Worm (Caenorhabditis elegans) whole organism, L3 larva: ENCODE measurements around the gene H03E18.1.

Experiments used
- egl-27 ChIP-seq: sonication (generic microtip); optimal IDR thresholded peaks from 4 replicates; lab custom pipeline; 2017; ENCODE audit warnings: missing biosample characterization, missing genetic modification reagents, missing genetic modification characterization
- fos-1 ChIP-seq: fragments of 150-350 bp; optimal IDR thresholded peaks from 2 replicates; lab custom pipeline; 2014; ENCODE audit warnings: missing biosample characterization, missing genetic modification characterization
- lin-39 ChIP-seq: fragments of 150-350 bp; optimal IDR thresholded peaks from 2 replicates; lab custom pipeline; 2018; ENCODE audit warnings: missing biosample characterization, missing genetic modification reagents, missing genetic modification characterization
- mml-1 ChIP-seq: fragments of 150-350 bp; sonication (generic microtip); optimal IDR thresholded peaks from 3 replicates; lab custom pipeline; 2014; ENCODE audit warnings: missing biosample characterization, missing genetic modification characterization
- nhr-12 ChIP-seq: fragments of 150-350 bp; optimal IDR thresholded peaks from 2 replicates; lab custom pipeline; 2014; ENCODE audit warnings: missing biosample characterization, missing genetic modification characterization
- nhr-28 ChIP-seq: fragments of 150-350 bp; optimal IDR thresholded peaks from 2 replicates; lab custom pipeline; 2014; ENCODE audit warnings: missing biosample characterization, missing genetic modification characterization
- sea-2 ChIP-seq: fragments of 150-350 bp; sonication (generic microtip); optimal IDR thresholded peaks from 4 replicates; lab custom pipeline; 2014; ENCODE audit warnings: missing biosample characterization, missing genetic modification reagents, missing genetic modification characterization
- snpc-4 ChIP-seq: fragments of 150-350 bp; optimal IDR thresholded peaks from 2 replicates; lab custom pipeline; 2014; ENCODE audit warnings: missing biosample characterization, missing genetic modification characterization
- ztf-11 ChIP-seq: fragments of 150-350 bp; optimal IDR thresholded peaks from 2 replicates; lab custom pipeline; 2014; ENCODE audit warnings: missing biosample characterization, missing genetic modification characterization

DNA sequence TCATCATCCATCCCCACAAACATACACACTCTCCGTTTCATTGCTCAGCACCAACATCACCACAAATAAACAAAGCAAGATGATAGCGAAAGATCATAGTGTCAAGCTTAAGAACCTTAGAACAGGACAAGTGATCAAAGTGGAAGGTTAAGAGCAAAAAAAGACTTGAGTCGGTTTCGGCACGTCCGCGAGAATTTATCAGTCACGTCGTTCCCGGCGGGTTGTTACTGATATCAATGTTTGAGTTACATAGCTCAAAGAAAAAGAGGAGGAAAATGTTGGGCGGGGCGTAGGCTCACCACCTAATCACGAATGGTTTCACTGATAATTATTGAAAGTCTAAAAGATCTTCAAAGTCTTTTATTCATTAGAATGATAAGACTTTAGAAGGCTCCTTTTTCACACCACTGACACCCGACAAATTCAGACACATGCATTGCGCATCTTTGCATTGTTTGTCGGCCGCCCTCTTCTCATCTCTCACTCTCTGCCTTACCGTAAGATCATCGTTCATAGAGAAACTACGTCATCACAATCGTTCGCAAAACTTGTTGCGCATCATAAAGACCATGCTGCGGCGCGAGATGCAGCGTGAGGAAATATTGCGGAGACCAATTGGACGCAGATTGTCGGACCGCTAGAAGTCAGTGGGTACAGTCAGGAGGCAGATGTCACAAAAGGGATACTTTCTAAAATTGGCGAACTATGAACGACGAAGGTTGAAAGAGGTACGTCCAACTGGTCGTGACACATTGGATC, 30.4 kb upstream of the H03E18.1 start:
- TF ChIP-seq lin-39 (tag; lab: Kevin White, UChicago) (no peak), nhr-28 (tag; lab: Kevin White, UChicago) (no peak), mml-1 (tag; lab: Kevin White, UChicago) (no peak), sea-2 (GFP tag; lab: Kevin White, UChicago) (no peak), nhr-12 (no peak), egl-27 (no peak), ztf-11 (tag; lab: Kevin White, UChicago) (no peak), snpc-4 (tag; lab: Kevin White, UChicago) (peak; percentile 63), fos-1 (no peak)
